Fruit fly (Drosophila melanogaster) whole organism, pupa: ENCODE measurements around the gene CG6244.

Experiments
- CG13204 ChIP-seq: fragments of 200-800 bp; sonication (Bioruptor generic); optimal IDR thresholded peaks from 2 replicates; lab custom pipeline; 2018; ENCODE audit warnings: missing biosample characterization, mild to moderate bottlenecking, missing genetic modification characterization, moderate library complexity
- CG14655 ChIP-seq: fragments of 200-800 bp; sonication (Bioruptor generic); optimal IDR thresholded peaks from 3 replicates; lab custom pipeline; 2017; ENCODE audit warnings: mild to moderate bottlenecking, missing biosample characterization, missing genetic modification reagents, missing genetic modification characterization
- CG32121 ChIP-seq: fragments of 200-800 bp; sonication (Bioruptor generic); IDR thresholded peaks from 2 replicates; pipeline ENCODE4 v1.3.6; 2022; ENCODE audit warnings: missing biosample characterization, missing genetic modification characterization
- CG34367 ChIP-seq: fragments of 200-800 bp; sonication (Bioruptor generic); optimal IDR thresholded peaks from 2 replicates; lab custom pipeline; 2018; ENCODE audit warnings: missing biosample characterization, mild to moderate bottlenecking, missing genetic modification characterization
- CG8301 ChIP-seq: fragments of 200-800 bp; sonication (Bioruptor generic); optimal IDR thresholded peaks from 2 replicates; lab custom pipeline; 2018; ENCODE audit warnings: missing biosample characterization, mild to moderate bottlenecking, missing genetic modification characterization
- CG9948 ChIP-seq: fragments of 200-800 bp; sonication (Bioruptor generic); optimal IDR thresholded peaks from 2 replicates; lab custom pipeline; 2018; ENCODE audit warnings: missing biosample characterization, mild to moderate bottlenecking, missing genetic modification characterization, moderate library complexity
- EcR ChIP-seq: fragments of 200-800 bp; sonication (Bioruptor generic); optimal IDR thresholded peaks from 3 replicates; lab custom pipeline; 2019; ENCODE audit warnings: missing biosample characterization, missing genetic modification characterization, mild to moderate bottlenecking, moderate library complexity, missing genetic modification reagents
- Ets98B ChIP-seq: fragments of 200-800 bp; sonication (Bioruptor generic); IDR thresholded peaks from 2 replicates; pipeline ENCODE4 v1.3.6; 2022; ENCODE audit warnings: missing biosample characterization, missing genetic modification characterization
- Pif1B ChIP-seq: fragments of 200-800 bp; sonication (Bioruptor generic); optimal IDR thresholded peaks from 3 replicates; lab custom pipeline; 2016; ENCODE audit warnings: missing biosample characterization, missing genetic modification characterization
- Snoo ChIP-seq: fragments of 200-800 bp; sonication (Bioruptor generic); optimal IDR thresholded peaks from 3 replicates; lab custom pipeline; 2017; ENCODE audit warnings: missing biosample characterization, mild to moderate bottlenecking, missing genetic modification characterization, inconsistent platforms
- gl ChIP-seq: fragments of 200-800 bp; sonication (Bioruptor generic); optimal IDR thresholded peaks from 2 replicates; lab custom pipeline; 2018; ENCODE audit warnings: missing biosample characterization, mild to moderate bottlenecking, missing genetic modification characterization
- rn ChIP-seq: fragments of 200-800 bp; sonication (Bioruptor generic); IDR thresholded peaks from 2 replicates; pipeline ENCODE4 v1.3.6; 2022; ENCODE audit warnings: missing biosample characterization, missing genetic modification characterization

- no peak for TF ChIP-seq CG8301 (tag; lab: Kevin White, UChicago)
- no peak for TF ChIP-seq CG9948 (tag; lab: Kevin White, UChicago)
- TF ChIP-seq rn (GFP tag; lab: Robert Waterston, UW), result no peak
- TF ChIP-seq Pif1B (GFP tag; lab: Kevin White, UChicago), result no peak
- TF ChIP-seq Snoo (tag; lab: Kevin White, UChicago), result no peak
- TF ChIP-seq CG34367 (tag; lab: Kevin White, UChicago), result no peak
- no peak for TF ChIP-seq CG32121
- TF ChIP-seq CG13204 (GFP tag; lab: Kevin White, UChicago), result no peak
- no peak for TF ChIP-seq CG14655 (GFP tag; lab: Kevin White, UChicago)
- TF ChIP-seq Ets98B (GFP tag; lab: Robert Waterston, UW), result no peak
- TF ChIP-seq EcR (GFP tag; lab: Kevin White, UChicago), result no peak
- no peak for TF ChIP-seq gl (tag; lab: Kevin White, UChicago)
Measured at dm6 chr3L:15758668-15759067, 49.5 kb upstream of the CG6244 start.
